Fruit fly (Drosophila melanogaster): Measurements from ENCODE around the gene fws.

DNA sequence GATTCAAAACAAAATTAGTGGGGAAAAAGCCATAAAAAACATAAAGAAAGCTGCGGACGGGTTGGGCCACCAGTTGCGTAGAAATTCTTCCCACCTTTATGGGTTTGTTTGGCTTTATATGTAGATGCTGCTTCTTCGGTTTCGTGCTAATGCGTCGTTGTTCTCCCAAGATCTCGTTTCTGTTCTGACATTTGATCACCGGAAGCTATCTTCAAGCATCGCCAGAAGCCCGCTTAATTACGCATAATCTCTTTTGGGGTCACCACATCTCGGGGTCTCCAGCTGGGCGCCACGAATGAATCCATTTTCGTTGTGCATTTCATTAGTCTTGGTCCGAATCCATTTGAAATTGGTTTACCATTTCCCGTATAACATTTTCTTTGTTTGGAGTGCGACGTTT, 14.9 kb upstream of the fws start:
- TF ChIP-seq Dfd (GFP tag; optimal IDR thresholded peaks at IDR 0.05) (no peak), pan (optimal IDR thresholded peaks at IDR 0.05) (no peak), Abd-B (GFP tag; optimal IDR thresholded peaks at IDR 0.05) (no peak), fru (GFP tag; optimal IDR thresholded peaks at IDR 0.05) (no peak), OdsH (GFP tag; optimal IDR thresholded peaks at IDR 0.05) (no peak), brk (GFP tag; optimal IDR thresholded peaks at IDR 0.05) (no peak), Hr78 (GFP tag; optimal IDR thresholded peaks at IDR 0.05) (no peak), sage (GFP tag; optimal IDR thresholded peaks at IDR 0.05) (no peak), Hnf4 (GFP tag; optimal IDR thresholded peaks at IDR 0.05) (no peak), Myc (optimal IDR thresholded peaks at IDR 0.05) (no peak), Vsx2 (GFP tag; optimal IDR thresholded peaks at IDR 0.05; ENCODE audit: partially characterized antibody) (no peak)

Data from whole organism, wandering third instar larva.